Worm (Caenorhabditis elegans) whole organism, late embryonic: ENCODE measurements around the gene K10B3.1.

Source experiments
- C08G9.2 ChIP-seq: sonication (generic microtip); optimal IDR thresholded peaks from 2 replicates; lab custom pipeline; 2016; ENCODE audit warnings: mild to moderate bottlenecking, missing genetic modification characterization, moderate library complexity, missing compliant biosample characterization
- K02D7.2 ChIP-seq: sonication (generic microtip); optimal IDR thresholded peaks from 2 replicates; lab custom pipeline; 2017; ENCODE audit warnings: mild to moderate bottlenecking, missing genetic modification characterization, missing compliant biosample characterization
- ama-1 ChIP-seq: fragments of 150-350 bp; optimal IDR thresholded peaks from 2 replicates; lab custom pipeline; 2014
- ceh-34 ChIP-seq: sonication (generic microtip); optimal IDR thresholded peaks from 2 replicates; lab custom pipeline; 2016; ENCODE audit warnings: mild to moderate bottlenecking, missing genetic modification characterization, missing compliant biosample characterization
- fkh-10 ChIP-seq: fragments of 150-350 bp; optimal IDR thresholded peaks from 2 replicates; lab custom pipeline; 2014; ENCODE audit warnings: missing biosample characterization, missing genetic modification reagents, missing genetic modification characterization
- hlh-15 ChIP-seq: sonication (generic microtip); optimal IDR thresholded peaks from 2 replicates; lab custom pipeline; 2016; ENCODE audit warnings: missing genetic modification characterization, missing compliant biosample characterization
- lim-6 ChIP-seq: sonication (generic microtip); optimal IDR thresholded peaks from 2 replicates; lab custom pipeline; 2016; ENCODE audit warnings: missing genetic modification characterization, missing compliant biosample characterization
- mec-3 ChIP-seq: sonication (generic microtip); optimal IDR thresholded peaks from 2 replicates; lab custom pipeline; 2016; ENCODE audit warnings: borderline replicate concordance, missing genetic modification characterization, missing compliant biosample characterization
- pag-3 ChIP-seq: sonication (generic microtip); optimal IDR thresholded peaks from 2 replicates; lab custom pipeline; 2016; ENCODE audit warnings: missing compliant biosample characterization, missing genetic modification characterization, borderline replicate concordance
- rnt-1 ChIP-seq: sonication (generic microtip); optimal IDR thresholded peaks from 2 replicates; lab custom pipeline; 2016; ENCODE audit warnings: missing genetic modification characterization, missing compliant biosample characterization
- tbx-2 ChIP-seq: sonication (generic microtip); optimal IDR thresholded peaks from 2 replicates; lab custom pipeline; 2016; ENCODE audit warnings: missing genetic modification characterization, missing compliant biosample characterization

DNA sequence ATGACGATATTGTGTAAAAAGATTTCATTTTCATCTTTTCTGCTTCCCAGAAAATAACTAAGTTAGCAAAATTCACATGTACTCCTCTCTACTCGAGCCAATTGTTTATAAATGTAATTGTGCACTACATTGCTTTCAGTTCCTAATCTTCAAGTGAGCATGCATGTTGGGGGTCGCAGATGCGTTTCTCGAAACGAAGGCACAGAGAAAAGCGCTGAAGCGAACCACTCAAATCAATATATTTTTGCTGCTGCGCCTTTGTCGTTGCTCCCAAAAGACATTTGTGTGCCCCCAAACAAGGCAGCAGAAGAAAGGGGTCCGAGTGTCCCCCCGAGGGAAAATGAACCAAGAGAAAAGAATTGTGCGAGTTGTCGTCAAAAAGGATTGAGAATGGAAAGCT lies 9.1 kb upstream of the K10B3.1 start:
- TF ChIP-seq ama-1 (lab: Kevin White, UChicago) = no peak
- no peak for TF ChIP-seq lim-6 (tag; lab: Kevin White, UChicago)
- TF ChIP-seq pag-3 (tag; lab: Kevin White, UChicago) = no peak
- TF ChIP-seq mec-3 (tag; lab: Kevin White, UChicago) = no peak
- TF ChIP-seq ceh-34 (tag; lab: Kevin White, UChicago) = no peak
- TF ChIP-seq tbx-2 = peak; percentile 6
- no peak for TF ChIP-seq fkh-10 (GFP tag; lab: Kevin White, UChicago)
- no peak for TF ChIP-seq hlh-15 (tag; lab: Kevin White, UChicago)
- no peak for TF ChIP-seq K02D7.2 (tag; lab: Kevin White, UChicago)
- TF ChIP-seq C08G9.2 (tag; lab: Kevin White, UChicago) = no peak
- no peak for TF ChIP-seq rnt-1 (tag; lab: Kevin White, UChicago)
